Fruit fly (Drosophila melanogaster): Measurements from ENCODE around the gene CG18418.
A peak's percentile ranks its signal among the peaks of the same experiment; 100 is the strongest.

CG18418 gene

DNA sequence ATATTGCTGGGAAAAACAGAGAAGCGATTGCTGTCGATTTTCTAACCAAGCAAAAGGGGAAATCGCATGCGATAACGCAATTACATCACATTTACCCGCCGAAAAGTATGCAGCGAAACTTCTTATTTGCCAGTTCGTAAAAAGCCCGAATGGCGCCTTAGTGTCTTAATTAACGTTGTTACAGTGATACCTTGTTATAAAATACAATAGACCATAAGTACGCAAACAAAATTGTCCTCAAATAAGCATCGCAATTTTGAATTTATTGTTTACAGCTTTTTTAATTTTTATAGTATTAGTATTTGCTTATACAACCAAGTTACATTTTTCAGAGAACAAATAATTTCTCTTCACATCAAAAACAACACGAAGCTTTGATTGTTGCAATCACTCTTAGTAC lies 828 bp upstream of the CG18418 start (continued):
- TF ChIP-seq CG3838 (GFP tag; optimal IDR thresholded peaks at IDR 0.05) (no peak), CG16863 (GFP tag; optimal IDR thresholded peaks at IDR 0.05) (no peak), CG8388 (GFP tag; optimal IDR thresholded peaks at IDR 0.05) (no peak), crc (GFP tag; optimal IDR thresholded peaks at IDR 0.05) (no peak), CG10147 (GFP tag; optimal IDR thresholded peaks at IDR 0.05) (no peak), pzg (GFP tag; optimal IDR thresholded peaks at IDR 0.05) (no peak), gsb-n (tag; optimal IDR thresholded peaks at IDR 0.05) (no peak), grau (tag; optimal IDR thresholded peaks at IDR 0.05) (peak; percentile 90), Nf-YA (GFP tag; IDR thresholded peaks at IDR 0.05) (no peak), esg (GFP tag; conservative IDR thresholded peaks at IDR 0.05) (no peak), mld (GFP tag; IDR thresholded peaks at IDR 0.05; ENCODE audit: partially characterized antibody) (no peak), slp2 (GFP tag; optimal IDR thresholded peaks at IDR 0.05) (no peak), CG10209 (GFP tag; optimal IDR thresholded peaks at IDR 0.05) (no peak), repo (GFP tag; optimal IDR thresholded peaks at IDR 0.05) (no peak), Ssrp (tag; optimal IDR thresholded peaks at IDR 0.05) (peak; percentile 23), CG10431 (GFP tag; optimal IDR thresholded peaks at IDR 0.05) (no peak), Dll (GFP tag; IDR thresholded peaks at IDR 0.05; ENCODE audit: partially characterized antibody) (no peak; the same call in 3 of the 4 replicates), HLH4C (GFP tag; IDR thresholded peaks at IDR 0.05; ENCODE audit: partially characterized antibody) (no peak), emc (GFP tag; optimal IDR thresholded peaks at IDR 0.05) (no peak), CG7372 (GFP tag; IDR thresholded peaks at IDR 0.05) (peak; percentile 31; the same call in 1 of the 2 replicates), CG11247 (GFP tag; IDR thresholded peaks at IDR 0.05) (peak; percentile 47; the same call in 1 of the 2 replicates), D19B (GFP tag; optimal IDR thresholded peaks at IDR 0.05) (no peak), CG2202 (tag; optimal IDR thresholded peaks at IDR 0.05) (no peak), kah (GFP tag; optimal IDR thresholded peaks at IDR 0.05) (no peak), CG7928 (GFP tag; optimal IDR thresholded peaks at IDR 0.05) (no peak), ac (GFP tag; optimal IDR thresholded peaks at IDR 0.05) (no peak), CG12104 (GFP tag; optimal IDR thresholded peaks at IDR 0.05) (no peak), CG8359 (GFP tag; optimal IDR thresholded peaks at IDR 0.05; ENCODE audit: borderline replicate concordance) (no peak), CG13424 (tag; optimal IDR thresholded peaks at IDR 0.05) (no peak), tio (GFP tag; optimal IDR thresholded peaks at IDR 0.05) (no peak), dpn (GFP tag; optimal IDR thresholded peaks at IDR 0.05) (peak in 1 of 2 experiments; percentile 41), so (GFP tag; IDR thresholded peaks at IDR 0.05) (no peak), CG9609 (GFP tag; optimal IDR thresholded peaks at IDR 0.05) (no peak), Rx (GFP tag; IDR thresholded peaks at IDR 0.05) (no peak), CG4328 (GFP tag; optimal IDR thresholded peaks at IDR 0.05) (no peak), chn (GFP tag; optimal IDR thresholded peaks at IDR 0.05) (peak; percentile 1), luna (GFP tag; optimal IDR thresholded peaks at IDR 0.05) (no peak), Nf-YC (tag; optimal IDR thresholded peaks at IDR 0.05) (no peak), CG4404 (GFP tag; IDR thresholded peaks at IDR 0.05) (no peak), Trl (optimal IDR thresholded peaks at IDR 0.05) (no peak), Trl (GFP tag; optimal IDR thresholded peaks at IDR 0.05) (no peak), peb (GFP tag; IDR thresholded peaks at IDR 0.05) (peak; percentile 35; the same call in 1 of the 2 replicates), CG8281 (tag; optimal IDR thresholded peaks at IDR 0.05) (no peak), CG18599 (GFP tag; optimal IDR thresholded peaks at IDR 0.05) (no peak), CG32772 (GFP tag; IDR thresholded peaks at IDR 0.05) (no peak), jigr1 (GFP tag; IDR thresholded peaks at IDR 0.05) (no peak), CG1647 (GFP tag; optimal IDR thresholded peaks at IDR 0.05) (no peak), CG7987 (GFP tag; optimal IDR thresholded peaks at IDR 0.05) (no peak), HLH54F (GFP tag; optimal IDR thresholded peaks at IDR 0.05) (no peak), Sox102F (GFP tag; optimal IDR thresholded peaks at IDR 0.05) (peak; percentile 46), Oli (tag; optimal IDR thresholded peaks at IDR 0.05) (peak; percentile 22), Ravus (GFP tag; IDR thresholded peaks at IDR 0.05) (no peak)
